Worm (Caenorhabditis elegans): Measurements from ENCODE around the gene golg-2.

DNA sequence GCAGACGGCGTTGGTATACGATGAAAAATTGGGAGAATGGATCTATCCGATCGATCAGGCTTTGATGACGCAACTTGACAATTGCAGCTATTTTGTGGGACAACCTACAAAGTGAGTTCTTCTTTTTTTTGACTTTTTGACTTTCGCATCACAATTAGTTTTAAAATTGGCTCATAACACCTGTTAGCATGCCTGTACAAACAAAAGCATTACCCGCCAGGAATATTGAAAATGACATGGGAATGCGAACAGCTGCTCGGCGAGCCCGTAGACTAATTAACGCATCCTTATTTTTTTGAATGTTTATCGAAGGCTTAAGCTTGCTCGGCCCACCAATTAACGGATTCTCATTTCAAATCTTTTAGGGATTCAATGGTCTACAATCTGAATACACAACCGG, 52.6 kb downstream of the golg-2 start:
- no peak for TF ChIP-seq zag-1 (tag; optimal IDR thresholded peaks at IDR 0.05)
- no peak for TF ChIP-seq nhr-11 (tag; optimal IDR thresholded peaks at IDR 0.05)

Data from whole organism, L3 larva.